Worm (Caenorhabditis elegans): Measurements from ENCODE around the gene C28H8.2.

Gene C28H8.2

DNA sequence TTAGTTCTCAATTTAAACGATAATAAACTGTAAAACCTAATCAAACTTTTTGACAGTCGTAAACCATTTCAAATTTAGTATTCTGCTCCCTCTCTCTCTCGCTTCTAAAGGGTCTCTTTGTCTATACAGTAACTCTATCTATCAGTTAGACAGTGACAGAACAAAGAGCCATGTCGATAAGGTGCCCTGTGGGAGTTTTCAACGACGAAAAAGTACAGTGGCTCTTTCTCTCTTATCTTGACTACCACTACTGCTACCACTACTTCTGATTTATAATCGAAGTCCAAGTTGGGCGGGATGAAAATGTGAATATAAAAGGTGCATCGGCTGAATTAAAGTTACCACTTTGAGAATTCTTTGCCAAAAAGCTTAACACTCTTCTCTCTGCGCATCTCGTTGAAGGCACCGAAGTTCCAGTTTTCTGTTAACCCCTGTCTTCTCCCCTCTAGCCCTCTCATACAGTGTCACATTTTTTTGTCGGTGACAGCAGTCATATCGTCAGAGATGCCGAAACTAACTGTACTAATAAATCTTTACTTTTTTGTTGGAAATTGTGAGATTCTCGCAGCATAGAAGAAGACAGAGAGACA lies 30.7 kb downstream of the C28H8.2 start (continued):
- TF ChIP-seq unc-62 (GFP tag; optimal IDR thresholded peaks at IDR 0.05 in 1 of 2) (peak in 1 of 2 experiments; percentile 93), unc-62 (tag; optimal IDR thresholded peaks at IDR 0.05) (no peak), unc-39 (tag; optimal IDR thresholded peaks at IDR 0.05) (no peak), ama-1 (optimal IDR thresholded peaks at IDR 0.05) (no peak), aha-1 (tag) (no peak), attf-4 (tag; optimal IDR thresholded peaks at IDR 0.05) (no peak), mdt-29 (GFP tag; IDR thresholded peaks at IDR 0.05) (no peak), saeg-2 (GFP tag; IDR thresholded peaks at IDR 0.05) (no peak), mxl-3 (GFP tag; optimal IDR thresholded peaks at IDR 0.05) (no peak), nhr-77 (tag; optimal IDR thresholded peaks at IDR 0.05) (no peak), hlh-30 (tag; optimal IDR thresholded peaks at IDR 0.05; ENCODE audit: insufficient read depth) (peak; percentile 15), nhr-48 (tag; optimal IDR thresholded peaks at IDR 0.05) (no peak), ctbp-1 (GFP tag; IDR thresholded peaks at IDR 0.05) (no peak), Y48G9A.11 (GFP tag; IDR thresholded peaks at IDR 0.05) (no peak), Y5F2A.4 (GFP tag; optimal IDR thresholded peaks at IDR 0.05) (no peak), ceh-62 (tag; optimal IDR thresholded peaks at IDR 0.05) (no peak)

DNA sequence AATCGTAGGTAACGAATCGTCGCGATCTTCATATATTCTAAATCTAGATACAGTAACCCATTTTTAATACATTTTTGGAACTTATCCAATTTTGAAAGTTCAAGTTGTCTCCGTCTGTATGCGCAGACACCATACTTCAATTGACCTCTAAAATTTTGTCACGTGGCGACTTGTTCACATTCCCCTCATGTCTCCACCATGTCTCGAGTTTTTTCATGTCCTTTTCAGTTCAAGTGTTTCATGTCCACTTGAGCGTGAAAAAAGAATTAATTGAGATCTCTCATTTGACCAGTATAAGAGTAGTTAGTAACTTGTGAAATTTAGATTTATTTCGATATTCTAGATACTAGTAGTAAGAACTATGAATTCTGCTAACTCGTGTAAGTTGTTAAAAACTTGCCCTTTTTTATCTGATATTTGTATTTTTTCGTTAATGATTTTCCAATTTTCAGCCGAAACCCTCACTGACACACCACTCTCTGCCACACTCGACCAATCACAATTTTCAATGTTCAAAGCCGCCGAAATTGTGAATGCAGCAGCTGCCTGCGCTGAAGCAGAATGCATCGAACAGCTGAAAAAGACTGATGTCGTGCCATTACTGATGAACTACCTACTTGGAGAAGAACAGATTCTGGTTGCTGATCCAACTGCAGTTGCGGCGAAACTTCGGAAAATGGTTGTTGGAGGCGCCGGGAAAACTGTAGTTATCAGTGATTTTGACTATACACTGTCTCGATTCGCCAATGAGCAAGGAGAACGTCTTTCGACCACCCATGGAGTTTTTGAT lies 31.7 kb downstream of the C28H8.2 start:
- TF ChIP-seq aha-1 (tag) (peak; percentile 15), lin-29 (GFP tag; IDR thresholded peaks at IDR 0.05) (no peak), pqm-1 (tag; optimal IDR thresholded peaks at IDR 0.05) (no peak), spr-3 (GFP tag; optimal IDR thresholded peaks at IDR 0.05) (no peak), dmd-6 (GFP tag; IDR thresholded peaks at IDR 0.05) (no peak), rbr-2 (tag; optimal IDR thresholded peaks at IDR 0.05) (no peak), lsy-2 (tag; optimal IDR thresholded peaks at IDR 0.05) (no peak), spr-1 (tag; optimal IDR thresholded peaks at IDR 0.05) (no peak), daf-16 (GFP tag; optimal IDR thresholded peaks at IDR 0.05) (no peak), daf-16 (tag; optimal IDR thresholded peaks at IDR 0.05) (no peak), mep-1 (tag; optimal IDR thresholded peaks at IDR 0.05) (peak; percentile 15), mdt-29 (GFP tag; IDR thresholded peaks at IDR 0.05) (no peak), nhr-42 (GFP tag; IDR thresholded peaks at IDR 0.05) (peak; percentile 28; the same call in 1 of the 2 replicates), hif-1 (tag; optimal IDR thresholded peaks at IDR 0.05) (no peak), madf-5 (GFP tag; IDR thresholded peaks at IDR 0.05) (no peak), T26A8.4 (GFP tag; IDR thresholded peaks at IDR 0.05) (no peak), nhr-25 (tag; optimal IDR thresholded peaks at IDR 0.05; ENCODE audit: borderline replicate concordance, insufficient read depth) (peak; percentile 12), ceh-32 (tag; optimal IDR thresholded peaks at IDR 0.05; ENCODE audit: poor library complexity) (no peak), snpc-1.2 (GFP tag; IDR thresholded peaks at IDR 0.05) (no peak), mxl-3 (GFP tag; optimal IDR thresholded peaks at IDR 0.05) (no peak), snpc-4 (tag; optimal IDR thresholded peaks at IDR 0.05) (no peak), lim-7 (GFP tag; IDR thresholded peaks at IDR 0.05) (0 out of 2 replicates have a peak, but pooled peaks have one; percentile 31), F26F4.8 (GFP tag; conservative IDR thresholded peaks at IDR 0.05) (no peak), Y105C5A.15 (GFP tag; IDR thresholded peaks at IDR 0.05) (0 out of 2 replicates have a peak, but pooled peaks have one; percentile 7), unc-62 (GFP tag; optimal IDR thresholded peaks at IDR 0.05 in 1 of 2) (peak in 1 of 2 experiments; percentile 68), unc-62 (tag; optimal IDR thresholded peaks at IDR 0.05) (no peak), hlh-30 (tag; optimal IDR thresholded peaks at IDR 0.05; ENCODE audit: insufficient read depth) (peak; percentile 88), nhr-10 (tag; optimal IDR thresholded peaks at IDR 0.05) (peak; percentile 25), lin-15B (tag; optimal IDR thresholded peaks at IDR 0.05) (no peak), mdl-1 (tag; optimal IDR thresholded peaks at IDR 0.05) (peak in 1 of 2 experiments; percentile 42), R02D3.7 (tag; optimal IDR thresholded peaks at IDR 0.05) (no peak)
